Fruit fly (Drosophila melanogaster) whole organism, embryonic: ENCODE results near the gene LManV.

ENCODE experiments used
- ATbp ChIP-seq: fragments of 200-800 bp; sonication (Bioruptor generic); optimal IDR thresholded peaks from 2 replicates; lab custom pipeline; 2017; ENCODE audit warnings: missing biosample characterization, mild to moderate bottlenecking, missing genetic modification characterization, missing genetic modification reagents
- Adf1 ChIP-seq: fragments of 200-800 bp; sonication (Bioruptor generic); IDR thresholded peaks from 2 replicates; pipeline ENCODE4 v1.3.6; 2022; ENCODE audit warnings: missing biosample characterization, missing genetic modification characterization
- CG10321 ChIP-seq: fragments of 200-800 bp; sonication (Bioruptor generic); IDR thresholded peaks from 2 replicates; pipeline ENCODE4 v1.3.6; 2022; ENCODE audit warnings: missing biosample characterization, missing genetic modification characterization
- CG11696 ChIP-seq: fragments of 200-800 bp; sonication (Bioruptor generic); IDR thresholded peaks from 2 replicates; pipeline ENCODE4 v1.3.6; 2022; ENCODE audit warnings: missing biosample characterization, missing genetic modification characterization
- CG12391 ChIP-seq: fragments of 200-800 bp; sonication (Bioruptor generic); optimal IDR thresholded peaks from 3 replicates; lab custom pipeline; 2018; ENCODE audit warnings: missing biosample characterization, mild to moderate bottlenecking, missing genetic modification characterization, moderate library complexity
- CG14014 ChIP-seq: fragments of 200-800 bp; sonication (Bioruptor generic); IDR thresholded peaks from 2 replicates; pipeline ENCODE4 v1.3.6; 2022; ENCODE audit warnings: missing biosample characterization, missing genetic modification characterization
- CG1602 ChIP-seq: fragments of 200-800 bp; sonication (Bioruptor generic); optimal IDR thresholded peaks from 3 replicates; lab custom pipeline; 2016; ENCODE audit warnings: missing biosample characterization, missing genetic modification characterization
- CG17385 ChIP-seq: fragments of 200-800 bp; sonication (Bioruptor generic); optimal IDR thresholded peaks from 3 replicates; lab custom pipeline; 2018; ENCODE audit warnings: missing biosample characterization, mild to moderate bottlenecking, missing genetic modification characterization
- CG17829 ChIP-seq: fragments of 200-800 bp; optimal IDR thresholded peaks from 2 replicates; lab custom pipeline; 2019; ENCODE audit warnings: missing biosample characterization, mild to moderate bottlenecking, missing genetic modification characterization, moderate library complexity
- CG32532 ChIP-seq: fragments of 200-800 bp; sonication (Bioruptor generic); IDR thresholded peaks from 2 replicates; pipeline ENCODE4 v1.3.6; 2022; ENCODE audit warnings: missing biosample characterization, missing genetic modification characterization
- CG32772 ChIP-seq: fragments of 200-800 bp; sonication (Bioruptor generic); IDR thresholded peaks from 2 replicates; pipeline ENCODE4 v1.3.6; 2022; ENCODE audit warnings: missing biosample characterization, missing genetic modification characterization
- CG43689 ChIP-seq: fragments of 200-800 bp; sonication (Bioruptor generic); IDR thresholded peaks from 2 replicates; pipeline ENCODE4 v1.3.6; 2022; ENCODE audit warnings: missing biosample characterization, missing genetic modification characterization
- CG4424 ChIP-seq: fragments of 200-800 bp; sonication (Bioruptor generic); optimal IDR thresholded peaks from 3 replicates; lab custom pipeline; 2016; ENCODE audit warnings: missing biosample characterization, missing genetic modification characterization
- CG6813 ChIP-seq: fragments of 200-800 bp; sonication (Bioruptor generic); optimal IDR thresholded peaks from 2 replicates; lab custom pipeline; 2017; ENCODE audit warnings: missing biosample characterization, missing genetic modification characterization, mild to moderate bottlenecking, moderate library complexity, missing genetic modification reagents
- CG7786 ChIP-seq: fragments of 200-800 bp; sonication (Bioruptor generic); optimal IDR thresholded peaks from 2 replicates; lab custom pipeline; 2016; ENCODE audit warnings: missing biosample characterization, missing genetic modification characterization
- CG7987 ChIP-seq: fragments of 200-800 bp; sonication (Bioruptor generic); optimal IDR thresholded peaks from 2 replicates; lab custom pipeline; 2018; ENCODE audit warnings: missing biosample characterization, mild to moderate bottlenecking, missing genetic modification characterization, moderate library complexity
- CG8290 ChIP-seq, 3 experiments: fragments of 200-800 bp; sonication (Bioruptor generic); optimal IDR thresholded peaks; 2 replicates each; lab custom pipeline; 2016 to 2019; ENCODE audit warnings: missing biosample characterization in 3 of 3, missing genetic modification characterization in 3 of 3, mild to moderate bottlenecking in 2 of 3, moderate library complexity in 1 of 3
- CG9876 ChIP-seq: fragments of 200-800 bp; sonication (Bioruptor generic); optimal IDR thresholded peaks from 2 replicates; lab custom pipeline; 2016; ENCODE audit warnings: missing biosample characterization, missing genetic modification characterization
- Dll ChIP-seq: fragments of 200-800 bp; sonication (Bioruptor generic); IDR thresholded peaks from 4 replicates; pipeline ENCODE4 v1.3.6; 2022; ENCODE audit warnings: missing biosample characterization, missing genetic modification characterization; ENCODE audit not compliant: partially characterized antibody
- Dp ChIP-seq: fragments of 200-800 bp; sonication (Bioruptor generic); optimal IDR thresholded peaks from 2 replicates; lab custom pipeline; 2018; ENCODE audit warnings: missing biosample characterization, mild to moderate bottlenecking, missing genetic modification characterization, moderate library complexity
- HLH3B ChIP-seq: fragments of 200-800 bp; sonication (Bioruptor generic); IDR thresholded peaks from 2 replicates; pipeline ENCODE4 v1.3.6; 2022; ENCODE audit warnings: missing biosample characterization, missing genetic modification characterization
- Hr51 ChIP-seq, 2 experiments: fragments of 200-800 bp; sonication (Bioruptor generic); optimal IDR thresholded peaks; 2 replicates in 1 of 2; 3 replicates in 1 of 2; lab custom pipeline; 2016 to 2018; ENCODE audit warnings: missing biosample characterization in 2 of 2, missing genetic modification characterization in 2 of 2, mild to moderate bottlenecking in 1 of 2, moderate library complexity in 1 of 2
- Meics ChIP-seq: fragments of 200-800 bp; sonication (Bioruptor generic); optimal IDR thresholded peaks from 2 replicates; lab custom pipeline; 2017; ENCODE audit warnings: missing biosample characterization, mild to moderate bottlenecking, missing genetic modification characterization
- Mes4 ChIP-seq: fragments of 200-800 bp; sonication (Bioruptor generic); optimal IDR thresholded peaks from 2 replicates; lab custom pipeline; 2016; ENCODE audit warnings: missing biosample characterization, missing genetic modification characterization
- NC2β ChIP-seq: fragments of 200-800 bp; sonication (Bioruptor generic); optimal IDR thresholded peaks from 2 replicates; lab custom pipeline; 2016; ENCODE audit warnings: missing biosample characterization, missing genetic modification characterization
- Oaz ChIP-seq: fragments of 200-800 bp; sonication (Bioruptor generic); IDR thresholded peaks from 2 replicates; pipeline ENCODE4 v1.3.6; 2022; ENCODE audit warnings: missing biosample characterization, missing genetic modification characterization
- Ravus ChIP-seq: fragments of 200-800 bp; sonication (Bioruptor generic); IDR thresholded peaks from 2 replicates; pipeline ENCODE4 v1.3.6; 2022; ENCODE audit warnings: missing biosample characterization, missing genetic modification characterization
- Trl ChIP-seq, 3 experiments: fragments of >200 bp in 2 of 3; fragments of 200-800 bp in 1 of 3; sonication (Bioruptor generic) in 1 of 3; optimal IDR thresholded peaks; 2 replicates in 1 of 3; 3 replicates in 2 of 3; lab custom pipeline; 2016 to 2017; ENCODE audit warnings: missing biosample characterization in 1 of 3, missing genetic modification characterization in 1 of 3
- bbx ChIP-seq: fragments of 200-800 bp; sonication (Bioruptor generic); IDR thresholded peaks from 2 replicates; pipeline ENCODE4 v1.3.6; 2022; ENCODE audit warnings: missing biosample characterization, missing genetic modification characterization; ENCODE audit not compliant: partially characterized antibody
- chm ChIP-seq: fragments of 200-800 bp; sonication (Bioruptor generic); IDR thresholded peaks from 2 replicates; pipeline ENCODE4 v1.3.6; 2022; ENCODE audit warnings: missing biosample characterization, missing genetic modification characterization
- chn ChIP-seq: fragments of 200-800 bp; sonication (Bioruptor generic); optimal IDR thresholded peaks from 2 replicates; lab custom pipeline; 2016; ENCODE audit warnings: missing biosample characterization, missing genetic modification characterization
- ci ChIP-seq: fragments of 200-800 bp; sonication (Bioruptor generic); IDR thresholded peaks from 3 replicates; pipeline ENCODE4 v1.3.6; 2022; ENCODE audit warnings: missing biosample characterization, missing genetic modification characterization
- crp ChIP-seq, 2 experiments: fragments of 200-800 bp; sonication (Bioruptor generic); optimal IDR thresholded peaks; 2 replicates in 1 of 2; 3 replicates in 1 of 2; lab custom pipeline; 2017; ENCODE audit warnings: missing biosample characterization in 2 of 2, missing genetic modification characterization in 2 of 2, mild to moderate bottlenecking in 1 of 2, moderate library complexity in 1 of 2
- cwo ChIP-seq: fragments of 200-800 bp; sonication (Bioruptor generic); optimal IDR thresholded peaks from 3 replicates; lab custom pipeline; 2017; ENCODE audit warnings: missing biosample characterization, missing genetic modification characterization, mild to moderate bottlenecking, moderate library complexity, missing genetic modification reagents
- disco-r ChIP-seq: fragments of 200-800 bp; sonication (Bioruptor generic); optimal IDR thresholded peaks from 2 replicates; lab custom pipeline; 2016; ENCODE audit warnings: missing biosample characterization, missing genetic modification characterization
- dm ChIP-seq: fragments of 200-800 bp; sonication (Bioruptor generic); optimal IDR thresholded peaks from 3 replicates; lab custom pipeline; 2016; ENCODE audit warnings: missing biosample characterization, missing genetic modification characterization
- eyg ChIP-seq: fragments of 200-800 bp; sonication (Bioruptor generic); optimal IDR thresholded peaks from 3 replicates; lab custom pipeline; 2016; ENCODE audit warnings: missing biosample characterization, missing genetic modification characterization
- fd64A ChIP-seq: fragments of 200-800 bp; sonication (Bioruptor generic); optimal IDR thresholded peaks from 3 replicates; lab custom pipeline; 2018; ENCODE audit warnings: missing biosample characterization, mild to moderate bottlenecking, missing genetic modification characterization
- ken ChIP-seq: fragments of 200-800 bp; sonication (Bioruptor generic); IDR thresholded peaks from 3 replicates; pipeline ENCODE4 v1.3.6; 2022; ENCODE audit warnings: missing biosample characterization, missing genetic modification characterization
- kni ChIP-seq: fragments of 200-800 bp; sonication (Bioruptor generic); optimal IDR thresholded peaks from 3 replicates; lab custom pipeline; 2017; ENCODE audit warnings: mild to moderate bottlenecking, missing biosample characterization, missing genetic modification reagents, missing genetic modification characterization
- lmd ChIP-seq: fragments of 200-800 bp; sonication (Bioruptor generic); IDR thresholded peaks from 2 replicates; pipeline ENCODE4 v1.3.6; 2022; ENCODE audit warnings: missing biosample characterization, missing genetic modification characterization
- nau ChIP-seq: fragments of 200-800 bp; sonication (Bioruptor generic); optimal IDR thresholded peaks from 3 replicates; lab custom pipeline; 2017; ENCODE audit warnings: missing biosample characterization, mild to moderate bottlenecking, missing genetic modification characterization, missing genetic modification reagents
- pb ChIP-seq: fragments of 200-800 bp; sonication (Bioruptor generic); optimal IDR thresholded peaks from 3 replicates; lab custom pipeline; 2016; ENCODE audit warnings: missing biosample characterization, missing genetic modification characterization
- scrt ChIP-seq: fragments of 200-800 bp; sonication (Bioruptor generic); optimal IDR thresholded peaks from 2 replicates; lab custom pipeline; 2018; ENCODE audit warnings: missing biosample characterization, mild to moderate bottlenecking, missing genetic modification characterization, moderate library complexity
- seq ChIP-seq: fragments of 200-800 bp; sonication (Bioruptor generic); IDR thresholded peaks from 2 replicates; pipeline ENCODE4 v1.3.6; 2022; ENCODE audit warnings: missing biosample characterization, missing genetic modification characterization
- so ChIP-seq: fragments of 200-800 bp; sonication (Bioruptor generic); IDR thresholded peaks from 3 replicates; pipeline ENCODE4 v1.3.6; 2022; ENCODE audit warnings: missing biosample characterization, missing genetic modification characterization
- sqz ChIP-seq: fragments of 200-800 bp; sonication (Bioruptor generic); optimal IDR thresholded peaks from 3 replicates; lab custom pipeline; 2018; ENCODE audit warnings: missing biosample characterization, mild to moderate bottlenecking, missing genetic modification characterization
- vnd ChIP-seq: fragments of 200-800 bp; sonication (Bioruptor generic); IDR thresholded peaks from 3 replicates; pipeline ENCODE4 v1.3.6; 2022; ENCODE audit warnings: missing biosample characterization, missing genetic modification characterization; ENCODE audit not compliant: partially characterized antibody
- zfh1 ChIP-seq: fragments of 200-800 bp; sonication (Bioruptor generic); IDR thresholded peaks from 3 replicates; pipeline ENCODE4 v1.3.6; 2022; ENCODE audit warnings: missing biosample characterization, missing genetic modification characterization

LManV gene

DNA sequence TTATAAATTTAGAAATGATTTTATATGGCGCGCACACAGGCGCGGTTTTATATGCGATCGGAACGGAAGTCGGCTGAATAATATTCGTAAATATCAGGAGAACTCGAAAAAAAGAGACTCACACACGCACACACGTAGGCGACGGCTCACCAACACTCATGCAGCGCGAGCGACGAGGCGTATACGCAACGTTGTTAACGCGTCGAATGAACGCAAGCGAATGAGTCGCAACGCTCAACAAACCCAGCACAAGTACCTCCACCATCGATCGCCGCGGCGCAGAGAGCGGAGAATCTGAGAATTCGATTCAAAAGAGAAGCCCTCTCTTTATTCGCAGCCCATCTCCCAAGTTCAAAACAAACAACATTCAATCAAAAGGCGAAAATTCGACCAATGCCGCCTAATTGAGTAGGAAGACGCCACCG lies 40.5 kb downstream of the LManV start (continued):
- TF ChIP-seq vnd (GFP tag; lab: Robert Waterston, UW) = no peak
- peak in 1 of 2 experiments; percentile 3 for TF ChIP-seq Hr51 (GFP tag; optimal IDR thresholded peaks at IDR 0.05; lab: Kevin White, UChicago)
- TF ChIP-seq Ravus = peak; percentile 34; the same call in 1 of the 2 replicates
- peak; percentile 71 for TF ChIP-seq zfh1
- TF ChIP-seq ken (GFP tag; lab: Robert Waterston, UW) = 0 out of 3 replicates have a peak, but pooled peaks have one; percentile 38
- no peak for TF ChIP-seq CG7786
- TF ChIP-seq kni (GFP tag; lab: Kevin White, UChicago) = peak; percentile 1
- TF ChIP-seq NC2β (GFP tag; lab: Kevin White, UChicago) = peak; percentile 10
- TF ChIP-seq CG12391 (tag; lab: Kevin White, UChicago) = peak; percentile 17
- TF ChIP-seq fd64A (GFP tag; lab: Kevin White, UChicago) = peak; percentile 2
- TF ChIP-seq dm (GFP tag; lab: Kevin White, UChicago) = peak; percentile 21
- no peak for TF ChIP-seq lmd (GFP tag; lab: Robert Waterston, UW)
- no peak for TF ChIP-seq CG32772 (GFP tag; lab: Robert Waterston, UW)
- peak; percentile 44 for TF ChIP-seq nau (GFP tag; lab: Kevin White, UChicago)
- peak; percentile 53; the same call in 1 of the 2 replicates for TF ChIP-seq HLH3B (GFP tag; lab: Robert Waterston, UW)
- TF ChIP-seq CG11696 = no peak
- no peak for TF ChIP-seq CG43689 (GFP tag; lab: Robert Waterston, UW)
- TF ChIP-seq CG10321 = no peak
- peak; percentile 84 for TF ChIP-seq ci (GFP tag; lab: Robert Waterston, UW)
- TF ChIP-seq CG1602 (GFP tag; lab: Kevin White, UChicago) = no peak
- no peak for TF ChIP-seq CG4424 (GFP tag; lab: Kevin White, UChicago)
- peak; percentile 25 for TF ChIP-seq CG17829 (tag; lab: Kevin White, UChicago)
- peak in 1 of 2 experiments; percentile 31 for TF ChIP-seq crp (GFP tag; optimal IDR thresholded peaks at IDR 0.05; lab: Kevin White, UChicago)
- no peak for TF ChIP-seq CG9876 (GFP tag; lab: Kevin White, UChicago)
- TF ChIP-seq eyg (GFP tag; lab: Kevin White, UChicago) = peak; percentile 37
- TF ChIP-seq disco-r (GFP tag; lab: Kevin White, UChicago) = peak; percentile 45
- no peak for TF ChIP-seq ATbp
- TF ChIP-seq bbx (GFP tag; lab: Robert Waterston, UW) = peak; percentile 62; the same call in 1 of the 2 replicates
- TF ChIP-seq CG7987 (GFP tag; lab: Kevin White, UChicago) = peak; percentile 70
- peak; percentile 44; the same call in 1 of the 2 replicates for TF ChIP-seq CG14014 (GFP tag; lab: Robert Waterston, UW)
- peak; percentile 55 for TF ChIP-seq sqz (GFP tag; lab: Kevin White, UChicago)
- TF ChIP-seq Adf1 (GFP tag; lab: Robert Waterston, UW) = peak; percentile 72
- peak; percentile 89 for TF ChIP-seq chm (GFP tag; lab: Robert Waterston, UW)
- no peak for TF ChIP-seq chn
- TF ChIP-seq Dll = peak; percentile 55; the same call in 2 of the 4 replicates
- TF ChIP-seq scrt (GFP tag; lab: Kevin White, UChicago) = peak; percentile 52
- TF ChIP-seq Meics (GFP tag; lab: Kevin White, UChicago) = peak; percentile 31
- peak; percentile 52 for TF ChIP-seq CG17385
- TF ChIP-seq CG8290 (GFP tag; optimal IDR thresholded peaks at IDR 0.05; lab: Kevin White, UChicago) = no peak
- peak in 1 of 2 experiments; percentile 77 for TF ChIP-seq CG8290 (tag; optimal IDR thresholded peaks at IDR 0.05; lab: Kevin White, UChicago)
- TF ChIP-seq pb (GFP tag; lab: Kevin White, UChicago) = no peak
- peak; percentile 32 for TF ChIP-seq CG6813 (GFP tag; lab: Kevin White, UChicago)
- TF ChIP-seq CG32532 (GFP tag; lab: Robert Waterston, UW) = peak; percentile 77
- TF ChIP-seq so (GFP tag; lab: Robert Waterston, UW) = peak; percentile 69; the same call in 2 of the 3 replicates
- peak; percentile 72 for TF ChIP-seq cwo (GFP tag; lab: Kevin White, UChicago)
- TF ChIP-seq Dp (GFP tag; lab: Kevin White, UChicago) = no peak
- peak; percentile 0 for TF ChIP-seq Mes4 (GFP tag; lab: Kevin White, UChicago)
- TF ChIP-seq seq (GFP tag; lab: Robert Waterston, UW) = peak; percentile 36; the same call in 1 of the 2 replicates
- peak; percentile 25; the same call in 1 of the 2 replicates for TF ChIP-seq Oaz (GFP tag; lab: Robert Waterston, UW)
- peak; percentile 88 to 92 for TF ChIP-seq Trl (optimal IDR thresholded peaks at IDR 0.05; lab: Kevin White, UChicago)
- TF ChIP-seq Trl (GFP tag; optimal IDR thresholded peaks at IDR 0.05; lab: Kevin White, UChicago) = peak; percentile 41
